Worm (Caenorhabditis elegans): ENCODE measurements around the gene K04C2.3.

The K04C2.3 gene

DNA sequence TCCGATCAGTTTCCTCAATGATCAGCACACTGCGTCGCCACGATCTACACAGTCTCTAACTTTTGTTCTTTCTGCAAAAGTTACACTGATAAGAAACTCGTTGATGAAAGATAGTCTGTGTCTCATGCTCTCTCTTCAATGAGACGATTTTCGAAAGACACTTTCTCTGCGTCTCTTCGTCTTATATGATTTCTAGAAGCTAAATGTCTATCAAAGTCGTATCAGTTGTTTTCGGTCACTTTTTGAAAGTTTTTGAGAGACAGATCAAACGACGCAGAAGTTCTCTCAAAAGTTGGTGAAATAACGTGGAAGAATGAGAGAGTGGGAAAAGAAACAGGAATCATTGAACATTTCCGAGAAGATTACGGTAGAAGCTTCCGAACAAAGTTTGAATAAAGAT is 22.3 kb downstream of the K04C2.3 start (continued):
- TF ChIP-seq xbp-1 (tag; optimal IDR thresholded peaks at IDR 0.05), result peak; percentile 14
- no peak for TF ChIP-seq tlp-1 (tag; optimal IDR thresholded peaks at IDR 0.05)
- TF ChIP-seq dsc-1 (tag; optimal IDR thresholded peaks at IDR 0.05), result no peak
- TF ChIP-seq lin-15B (tag; optimal IDR thresholded peaks at IDR 0.05), result no peak
- TF ChIP-seq aha-1 (tag; optimal IDR thresholded peaks at IDR 0.05), result no peak
- TF ChIP-seq mep-1 (tag; optimal IDR thresholded peaks at IDR 0.05), result peak; percentile 66
- TF ChIP-seq sptf-1 (tag; optimal IDR thresholded peaks at IDR 0.05), result no peak
- peak in 5 of 6 experiments; percentile 83 to 95 (median 91) for TF ChIP-seq elt-3 (tag; optimal IDR thresholded peaks at IDR 0.05)
- TF ChIP-seq mdl-1 (tag; optimal IDR thresholded peaks at IDR 0.05), result peak in 1 of 2 experiments; percentile 49
- TF ChIP-seq pqm-1 (tag; optimal IDR thresholded peaks at IDR 0.05), result no peak
- TF ChIP-seq unc-130 (tag; optimal IDR thresholded peaks at IDR 0.05), result no peak
- peak; percentile 79 for TF ChIP-seq fos-1 (tag; optimal IDR thresholded peaks at IDR 0.05)
- TF ChIP-seq grh-1 (GFP tag; IDR thresholded peaks at IDR 0.05), result peak; percentile 44; the same call in 1 of the 2 replicates
- TF ChIP-seq efl-1 (optimal IDR thresholded peaks at IDR 0.05), result peak; percentile 60
- TF ChIP-seq efl-1 (GFP tag; optimal IDR thresholded peaks at IDR 0.05 in 1 of 2), result peak; percentile 36 to 95
- TF ChIP-seq Y116A8C.19 (tag; optimal IDR thresholded peaks at IDR 0.05; ENCODE audit: borderline replicate concordance), result no peak
- peak; percentile 87 for TF ChIP-seq nhr-85 (tag)
- no peak for TF ChIP-seq alr-1 (tag; optimal IDR thresholded peaks at IDR 0.05; ENCODE audit: borderline replicate concordance)
- no peak for TF ChIP-seq unc-62 (GFP tag; optimal IDR thresholded peaks at IDR 0.05)
- peak in 2 of 3 experiments; percentile 10 to 11 for TF ChIP-seq ceh-82 (tag; optimal IDR thresholded peaks at IDR 0.05)
- TF ChIP-seq blmp-1 (tag; optimal IDR thresholded peaks at IDR 0.05), result peak; percentile 60
- TF ChIP-seq aly-2 (tag; optimal IDR thresholded peaks at IDR 0.05), result peak; percentile 70
- TF ChIP-seq jun-1 (tag; optimal IDR thresholded peaks at IDR 0.05), result no peak
- no peak for TF ChIP-seq fkh-10 (GFP tag; optimal IDR thresholded peaks at IDR 0.05)
- TF ChIP-seq snu-23 (GFP tag; optimal IDR thresholded peaks at IDR 0.05), result peak; percentile 86
- TF ChIP-seq snpc-4 (tag; optimal IDR thresholded peaks at IDR 0.05), result no peak
- TF ChIP-seq ztf-4 (tag; optimal IDR thresholded peaks at IDR 0.05), result peak; percentile 51
- TF ChIP-seq ceh-63 (GFP tag; optimal IDR thresholded peaks at IDR 0.05), result no peak
- no peak for TF ChIP-seq mab-9 (GFP tag; IDR thresholded peaks at IDR 0.05)
- peak; percentile 90 for TF ChIP-seq lin-14 (GFP tag; optimal IDR thresholded peaks at IDR 0.05)
- no peak for TF ChIP-seq pag-3 (tag; optimal IDR thresholded peaks at IDR 0.05; ENCODE audit: borderline replicate concordance, insufficient read depth)
- no peak for TF ChIP-seq hlh-17 (GFP tag; optimal IDR thresholded peaks at IDR 0.05; ENCODE audit: borderline replicate concordance)
- TF ChIP-seq egl-13 (tag; optimal IDR thresholded peaks at IDR 0.05), result no peak
- no peak for TF ChIP-seq ceh-8 (GFP tag; optimal IDR thresholded peaks at IDR 0.05)
- peak; percentile 81 for TF ChIP-seq rnt-1 (tag; optimal IDR thresholded peaks at IDR 0.05)
- TF ChIP-seq nhr-77 (tag; optimal IDR thresholded peaks at IDR 0.05), result peak; percentile 49
- TF ChIP-seq nhr-90 (tag; optimal IDR thresholded peaks at IDR 0.05; ENCODE audit: poor library complexity), result peak; percentile 53
- no peak for TF ChIP-seq zip-4 (GFP tag; optimal IDR thresholded peaks at IDR 0.05)
- TF ChIP-seq tbx-2 (tag; optimal IDR thresholded peaks at IDR 0.05), result peak; percentile 77
- peak; percentile 28 for TF ChIP-seq hpl-2 (GFP tag; optimal IDR thresholded peaks at IDR 0.05)
- TF ChIP-seq nhr-19 (GFP tag; conservative IDR thresholded peaks at IDR 0.05), result peak; percentile 85
- peak; percentile 69 for TF ChIP-seq elt-2 (tag; optimal IDR thresholded peaks at IDR 0.05)
- peak; percentile 50 for TF ChIP-seq swsn-7 (tag; optimal IDR thresholded peaks at IDR 0.05)
- TF ChIP-seq unc-98 (GFP tag; IDR thresholded peaks at IDR 0.05), result no peak
- TF ChIP-seq mef-2 (tag; optimal IDR thresholded peaks at IDR 0.05), result no peak
- TF ChIP-seq lsy-2 (tag; optimal IDR thresholded peaks at IDR 0.05), result peak; percentile 74 to 91
- no peak for TF ChIP-seq nhr-84 (tag; optimal IDR thresholded peaks at IDR 0.05)
- TF ChIP-seq ceh-90 (tag; optimal IDR thresholded peaks at IDR 0.05), result no peak
